Fruit fly (Drosophila melanogaster) whole organism, embryonic: Measurements from ENCODE around the gene CG1738.

ENCODE experiments used
- Bgb ChIP-seq: fragments of 200-800 bp; sonication (Bioruptor generic); IDR thresholded peaks from 2 replicates; pipeline ENCODE4 v1.3.6; 2022; ENCODE audit warnings: missing biosample characterization, missing genetic modification characterization; ENCODE audit not compliant: partially characterized antibody
- Bteb2 ChIP-seq: fragments of 200-800 bp; sonication (Bioruptor generic); optimal IDR thresholded peaks from 2 replicates; lab custom pipeline; 2016; ENCODE audit warnings: missing biosample characterization, missing genetic modification characterization
- CG11695 ChIP-seq: fragments of 200-800 bp; sonication (Bioruptor generic); IDR thresholded peaks from 3 replicates; pipeline ENCODE4 v1.3.6; 2022; ENCODE audit warnings: missing biosample characterization, missing genetic modification characterization
- CG11696 ChIP-seq: fragments of 200-800 bp; sonication (Bioruptor generic); IDR thresholded peaks from 2 replicates; pipeline ENCODE4 v1.3.6; 2022; ENCODE audit warnings: missing biosample characterization, missing genetic modification characterization
- CG12104 ChIP-seq: fragments of 200-800 bp; sonication (Bioruptor generic); optimal IDR thresholded peaks from 3 replicates; lab custom pipeline; 2016; ENCODE audit warnings: missing biosample characterization, missing genetic modification characterization
- CG12155 ChIP-seq: fragments of 200-800 bp; sonication (Bioruptor generic); optimal IDR thresholded peaks from 3 replicates; lab custom pipeline; 2016; ENCODE audit warnings: missing biosample characterization, missing genetic modification characterization
- CG12219 ChIP-seq: fragments of 200-800 bp; sonication (Bioruptor generic); optimal IDR thresholded peaks from 3 replicates; lab custom pipeline; 2018; ENCODE audit warnings: missing biosample characterization, mild to moderate bottlenecking, missing genetic modification characterization
- CG13296 ChIP-seq: fragments of 200-800 bp; sonication (Bioruptor generic); optimal IDR thresholded peaks from 3 replicates; lab custom pipeline; 2018; ENCODE audit warnings: missing biosample characterization, mild to moderate bottlenecking, missing genetic modification characterization
- CG14710 ChIP-seq: fragments of 200-800 bp; sonication (Bioruptor generic); optimal IDR thresholded peaks from 3 replicates; lab custom pipeline; 2019; ENCODE audit warnings: missing biosample characterization, mild to moderate bottlenecking, missing genetic modification characterization, moderate library complexity
- CG16813 ChIP-seq: fragments of 200-800 bp; sonication (Bioruptor generic); IDR thresholded peaks from 3 replicates; pipeline ENCODE4 v1.3.6; 2022; ENCODE audit warnings: missing biosample characterization, missing genetic modification characterization; ENCODE audit not compliant: partially characterized antibody
- CG18262 ChIP-seq: fragments of 200-800 bp; optimal IDR thresholded peaks from 3 replicates; lab custom pipeline; 2019; ENCODE audit warnings: missing biosample characterization, mild to moderate bottlenecking, missing genetic modification characterization, moderate library complexity
- CG2712 ChIP-seq: fragments of 200-800 bp; optimal IDR thresholded peaks from 3 replicates; lab custom pipeline; 2019; ENCODE audit warnings: missing biosample characterization, mild to moderate bottlenecking, missing genetic modification characterization, moderate library complexity
- CG31388 ChIP-seq: fragments of 200-800 bp; sonication (Bioruptor generic); optimal IDR thresholded peaks from 2 replicates; lab custom pipeline; 2016; ENCODE audit warnings: missing biosample characterization, missing genetic modification characterization
- CG31441 ChIP-seq: fragments of 200-800 bp; sonication (Bioruptor generic); IDR thresholded peaks from 2 replicates; pipeline ENCODE4 v1.3.6; 2022; ENCODE audit warnings: missing biosample characterization, missing genetic modification characterization
- CG6765 ChIP-seq: fragments of 200-800 bp; sonication (Bioruptor generic); optimal IDR thresholded peaks from 3 replicates; lab custom pipeline; 2017; ENCODE audit warnings: missing biosample characterization, mild to moderate bottlenecking, missing genetic modification characterization
- CG7556 ChIP-seq: fragments of 200-800 bp; sonication (Bioruptor generic); optimal IDR thresholded peaks from 2 replicates; lab custom pipeline; 2017; ENCODE audit warnings: missing biosample characterization, mild to moderate bottlenecking, missing genetic modification characterization
- Chrac-16 ChIP-seq: fragments of 200-800 bp; sonication (Bioruptor generic); optimal IDR thresholded peaks from 3 replicates; lab custom pipeline; 2016; ENCODE audit warnings: missing biosample characterization, missing genetic modification characterization
- Doc2 ChIP-seq: fragments of 200-800 bp; sonication (Bioruptor generic); IDR thresholded peaks from 2 replicates; pipeline ENCODE4 v1.3.6; 2022; ENCODE audit warnings: missing biosample characterization, missing genetic modification characterization
- Fer1 ChIP-seq: fragments of 200-800 bp; sonication (Bioruptor generic); optimal IDR thresholded peaks from 2 replicates; lab custom pipeline; 2017; ENCODE audit warnings: missing biosample characterization, mild to moderate bottlenecking, missing genetic modification characterization
- Hey ChIP-seq: fragments of 200-800 bp; sonication (Bioruptor generic); optimal IDR thresholded peaks from 3 replicates; lab custom pipeline; 2018; ENCODE audit warnings: missing biosample characterization, mild to moderate bottlenecking, missing genetic modification characterization
- Hr78 ChIP-seq, 2 experiments: fragments of 200-800 bp in 1 of 2; fragments of >200 bp in 1 of 2; sonication (Bioruptor generic) in 1 of 2; optimal IDR thresholded peaks; 2 replicates each; lab custom pipeline; 2017 to 2019; ENCODE audit warnings: missing biosample characterization in 2 of 2, missing genetic modification characterization in 2 of 2, mild to moderate bottlenecking in 1 of 2, moderate library complexity in 1 of 2
- MBD-R2 ChIP-seq: fragments of 200-800 bp; sonication (Bioruptor generic); IDR thresholded peaks from 2 replicates; pipeline ENCODE4 v1.3.6; 2022; ENCODE audit warnings: missing biosample characterization, missing genetic modification characterization
- NC2β ChIP-seq: fragments of 200-800 bp; sonication (Bioruptor generic); optimal IDR thresholded peaks from 2 replicates; lab custom pipeline; 2016; ENCODE audit warnings: missing biosample characterization, missing genetic modification characterization
- NfI ChIP-seq: fragments of 200-800 bp; sonication (Bioruptor generic); optimal IDR thresholded peaks from 3 replicates; lab custom pipeline; 2018; ENCODE audit warnings: missing biosample characterization, mild to moderate bottlenecking, missing genetic modification characterization, moderate library complexity
- Rfx ChIP-seq: fragments of 200-800 bp; sonication (Bioruptor generic); IDR thresholded peaks from 2 replicates; pipeline ENCODE4 v1.3.6; 2022; ENCODE audit warnings: missing biosample characterization, missing genetic modification characterization
- Rx ChIP-seq: fragments of 200-800 bp; sonication (Bioruptor generic); IDR thresholded peaks from 2 replicates; pipeline ENCODE4 v1.3.6; 2022; ENCODE audit warnings: missing biosample characterization, missing genetic modification characterization
- Scr ChIP-seq: fragments of 200-800 bp; sonication (Bioruptor generic); IDR thresholded peaks from 2 replicates; pipeline ENCODE4 v1.3.6; 2022; ENCODE audit warnings: missing biosample characterization, missing genetic modification characterization; ENCODE audit not compliant: partially characterized antibody
- Sin3A ChIP-seq: fragments of >200 bp; optimal IDR thresholded peaks from 2 replicates; lab custom pipeline; 2018
- Sry-δ ChIP-seq: fragments of 200-800 bp; sonication (Bioruptor generic); optimal IDR thresholded peaks from 2 replicates; lab custom pipeline; 2016; ENCODE audit warnings: missing biosample characterization, missing genetic modification characterization
- Vsx1 ChIP-seq: fragments of 200-800 bp; sonication (Bioruptor generic); optimal IDR thresholded peaks from 2 replicates; lab custom pipeline; 2017; ENCODE audit warnings: missing biosample characterization, mild to moderate bottlenecking, missing genetic modification characterization, missing genetic modification reagents
- abd-A ChIP-seq: fragments of 200-800 bp; sonication (Bioruptor generic); optimal IDR thresholded peaks from 3 replicates; lab custom pipeline; 2019; ENCODE audit warnings: missing biosample characterization, mild to moderate bottlenecking, missing genetic modification characterization, moderate library complexity
- ase ChIP-seq: fragments of 200-800 bp; sonication (Bioruptor generic); IDR thresholded peaks from 3 replicates; pipeline ENCODE4 v1.3.6; 2022; ENCODE audit warnings: missing biosample characterization, missing genetic modification characterization
- bsh ChIP-seq, 2 experiments: fragments of 200-800 bp; sonication (Bioruptor generic); optimal IDR thresholded peaks; 2 replicates each; lab custom pipeline; 2017 to 2018; ENCODE audit warnings: mild to moderate bottlenecking in 2 of 2, missing biosample characterization in 2 of 2, missing genetic modification characterization in 2 of 2, moderate library complexity in 1 of 2
- cas ChIP-seq: fragments of 200-800 bp; sonication (Bioruptor generic); IDR thresholded peaks from 2 replicates; pipeline ENCODE4 v1.3.6; 2022; ENCODE audit warnings: missing biosample characterization, missing genetic modification characterization
- crol ChIP-seq: fragments of 200-800 bp; sonication (Bioruptor generic); IDR thresholded peaks from 2 replicates; pipeline ENCODE4 v1.3.6; 2022; ENCODE audit warnings: missing biosample characterization, missing genetic modification characterization
- crp ChIP-seq, 2 experiments: fragments of 200-800 bp; sonication (Bioruptor generic); optimal IDR thresholded peaks; 2 replicates in 1 of 2; 3 replicates in 1 of 2; lab custom pipeline; 2017; ENCODE audit warnings: missing biosample characterization in 2 of 2, missing genetic modification characterization in 2 of 2, mild to moderate bottlenecking in 1 of 2, moderate library complexity in 1 of 2
- dmrt99B ChIP-seq: fragments of 200-800 bp; sonication (Bioruptor generic); optimal IDR thresholded peaks from 2 replicates; lab custom pipeline; 2018; ENCODE audit warnings: missing biosample characterization, mild to moderate bottlenecking, missing genetic modification characterization, moderate library complexity
- lbe ChIP-seq: fragments of 200-800 bp; sonication (Bioruptor generic); optimal IDR thresholded peaks from 2 replicates; lab custom pipeline; 2016; ENCODE audit warnings: missing biosample characterization, mild to moderate bottlenecking, missing genetic modification characterization
- lilli ChIP-seq: fragments of 200-800 bp; sonication (Bioruptor generic); optimal IDR thresholded peaks from 3 replicates; lab custom pipeline; 2016; ENCODE audit warnings: missing biosample characterization, missing genetic modification characterization
- lmd ChIP-seq: fragments of 200-800 bp; sonication (Bioruptor generic); IDR thresholded peaks from 2 replicates; pipeline ENCODE4 v1.3.6; 2022; ENCODE audit warnings: missing biosample characterization, missing genetic modification characterization
- lov ChIP-seq, 2 experiments: fragments of 200-800 bp in 1 of 2; fragments of >200 bp in 1 of 2; sonication (Bioruptor generic) in 1 of 2; IDR thresholded peaks in 1 of 2; optimal IDR thresholded peaks in 1 of 2; 2 replicates in 1 of 2; 3 replicates in 1 of 2; pipeline versions ENCODE4 v1.3.6 to Lab custom; 2017 to 2022; ENCODE audit warnings: missing biosample characterization in 1 of 2, missing genetic modification characterization in 1 of 2
- mam ChIP-seq: fragments of 200-800 bp; sonication (Bioruptor generic); optimal IDR thresholded peaks from 3 replicates; lab custom pipeline; 2016; ENCODE audit warnings: missing biosample characterization, missing genetic modification characterization
- mld ChIP-seq: fragments of 200-800 bp; sonication (Bioruptor generic); IDR thresholded peaks from 3 replicates; pipeline ENCODE4 v1.3.6; 2022; ENCODE audit warnings: missing biosample characterization, missing genetic modification characterization; ENCODE audit not compliant: partially characterized antibody
- otp ChIP-seq: fragments of 200-800 bp; sonication (Bioruptor generic); IDR thresholded peaks from 3 replicates; pipeline ENCODE4, ENCODE4 v1.3.6; 2022; ENCODE audit warnings: missing biosample characterization, missing genetic modification characterization
- pan ChIP-seq, 4 experiments: fragments of >200 bp in 3 of 4; fragments of 200-800 bp in 1 of 4; sonication (Bioruptor generic) in 1 of 4; optimal IDR thresholded peaks in 3 of 4; IDR thresholded peaks in 1 of 4; 2 replicates each; pipeline versions ENCODE4 v1.3.6 to Lab custom; 2017 to 2022; ENCODE audit warnings: missing biosample characterization in 2 of 4, missing genetic modification characterization in 2 of 4, mixed read lengths in 1 of 4
- pnt ChIP-seq: fragments of 200-800 bp; sonication (Bioruptor generic); optimal IDR thresholded peaks from 3 replicates; lab custom pipeline; 2016; ENCODE audit warnings: missing biosample characterization, missing genetic modification characterization
- seq ChIP-seq: fragments of 200-800 bp; sonication (Bioruptor generic); IDR thresholded peaks from 2 replicates; pipeline ENCODE4 v1.3.6; 2022; ENCODE audit warnings: missing biosample characterization, missing genetic modification characterization
- trem ChIP-seq: fragments of 200-800 bp; optimal IDR thresholded peaks from 3 replicates; lab custom pipeline; 2019; ENCODE audit warnings: missing biosample characterization, mild to moderate bottlenecking, missing genetic modification characterization, moderate library complexity

The CG1738 gene

DNA sequence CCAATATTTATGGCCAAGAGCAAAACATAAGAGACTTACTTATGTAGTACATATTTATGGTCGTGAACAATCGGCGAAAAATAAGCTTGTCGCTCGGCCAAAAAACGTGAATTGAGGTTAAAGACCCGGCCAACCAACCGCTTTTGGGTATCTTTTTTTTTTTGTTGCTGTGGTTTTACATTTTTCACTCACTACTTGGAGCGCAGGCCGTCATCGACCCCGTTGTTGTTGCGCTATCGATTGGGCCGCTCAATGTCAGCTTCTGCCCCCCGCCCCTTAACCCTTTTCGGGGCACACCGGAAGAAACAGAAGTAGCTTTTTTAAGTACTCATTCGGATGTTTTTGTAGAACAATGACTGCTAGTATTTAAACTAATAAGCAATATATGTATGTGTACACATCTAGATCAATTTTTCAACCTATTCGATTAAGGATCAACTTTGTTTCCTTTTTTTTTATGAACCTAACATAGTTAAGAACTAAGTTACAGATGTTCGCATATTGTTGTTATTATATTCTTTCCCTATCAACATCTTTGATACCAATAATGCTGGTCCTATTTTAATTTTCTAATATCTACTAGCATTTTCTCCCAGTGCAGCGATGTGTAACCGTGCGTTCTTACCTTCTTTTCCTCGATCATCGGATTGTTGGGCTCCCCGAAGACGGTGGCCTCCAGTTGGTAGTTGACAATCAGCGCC, 10.7 kb upstream of the CG1738 start (continued):
- peak; percentile 82 for TF ChIP-seq CG12104
- no peak for TF ChIP-seq lbe (GFP tag; lab: Kevin White, UChicago)
- peak; percentile 66 for TF ChIP-seq pnt (GFP tag; lab: Kevin White, UChicago)
- TF ChIP-seq CG31388 (GFP tag; lab: Kevin White, UChicago): no peak
- peak; percentile 26 for TF ChIP-seq Sry-δ (GFP tag; lab: Kevin White, UChicago)
- TF ChIP-seq Chrac-16: peak; percentile 59
- TF ChIP-seq CG31441 (GFP tag; lab: Robert Waterston, UW): no peak
- no peak for TF ChIP-seq cas
- no peak for TF ChIP-seq CG11696 (GFP tag; lab: Robert Waterston, UW)
- peak; percentile 29 for TF ChIP-seq CG6765 (GFP tag; lab: Kevin White, UChicago)
- TF ChIP-seq Bgb (GFP tag; lab: Robert Waterston, UW): no peak
- no peak for TF ChIP-seq Sin3A (lab: Kevin White, UChicago)
- peak; percentile 65 for TF ChIP-seq lmd (GFP tag; lab: Robert Waterston, UW)
- no peak for TF ChIP-seq Rx (GFP tag; lab: Robert Waterston, UW)
- TF ChIP-seq otp (GFP tag; lab: Robert Waterston, UW): no peak
- peak; percentile 72 for TF ChIP-seq CG13296
- peak; percentile 59 for TF ChIP-seq Bteb2 (GFP tag; lab: Kevin White, UChicago)
- TF ChIP-seq Doc2: no peak
- no peak for TF ChIP-seq lov (optimal IDR thresholded peaks at IDR 0.05; lab: Kevin White, UChicago)
- TF ChIP-seq lov (GFP tag; IDR thresholded peaks at IDR 0.05; lab: Robert Waterston, UW): no peak
- TF ChIP-seq crp (GFP tag; optimal IDR thresholded peaks at IDR 0.05; lab: Kevin White, UChicago): no peak
- peak; percentile 62; the same call in 1 of the 2 replicates for TF ChIP-seq Rfx (GFP tag; lab: Robert Waterston, UW)
- TF ChIP-seq NC2β (GFP tag; lab: Kevin White, UChicago): peak; percentile 60
- peak; percentile 84 for TF ChIP-seq CG7556
- no peak for TF ChIP-seq abd-A (tag; lab: Kevin White, UChicago)
- no peak for TF ChIP-seq CG16813 (GFP tag; lab: Robert Waterston, UW)
- TF ChIP-seq lilli (GFP tag; lab: Kevin White, UChicago): peak; percentile 71
- TF ChIP-seq seq (GFP tag; lab: Robert Waterston, UW): peak; percentile 73
- peak; percentile 78 for TF ChIP-seq CG18262 (tag; lab: Kevin White, UChicago)
- no peak for TF ChIP-seq ase (GFP tag; lab: Robert Waterston, UW)
- peak; percentile 27; the same call in 1 of the 2 replicates for TF ChIP-seq crol (GFP tag; lab: Robert Waterston, UW)
- peak; percentile 18 for TF ChIP-seq trem (tag; lab: Kevin White, UChicago)
- peak; percentile 12 for TF ChIP-seq CG12155
- TF ChIP-seq MBD-R2: no peak; the same call in 1 of the 2 replicates
- peak; percentile 42 for TF ChIP-seq dmrt99B (tag; lab: Kevin White, UChicago)
- peak in 1 of 2 experiments; percentile 80 for TF ChIP-seq Hr78 (GFP tag; optimal IDR thresholded peaks at IDR 0.05; lab: Kevin White, UChicago)
- TF ChIP-seq Hey: no peak
- peak; percentile 62 for TF ChIP-seq mam
- peak; percentile 66 for TF ChIP-seq NfI (GFP tag; lab: Kevin White, UChicago)
- TF ChIP-seq Vsx1 (GFP tag; lab: Kevin White, UChicago): no peak
- TF ChIP-seq CG2712 (tag; lab: Kevin White, UChicago): peak; percentile 74
- TF ChIP-seq CG12219 (GFP tag; lab: Kevin White, UChicago): no peak
- no peak for TF ChIP-seq mld (GFP tag; lab: Robert Waterston, UW)
- peak; percentile 70 for TF ChIP-seq Fer1 (GFP tag; lab: Kevin White, UChicago)
- no peak for TF ChIP-seq pan (optimal IDR thresholded peaks at IDR 0.05; lab: Kevin White, UChicago)
- peak in 1 of 2 experiments; percentile 76 for TF ChIP-seq pan (GFP tag; optimal IDR thresholded peaks at IDR 0.05 in 1 of 2, IDR thresholded peaks at IDR 0.05 in 1 of 2)
- no peak for TF ChIP-seq Scr (GFP tag; lab: Robert Waterston, UW)
- peak; percentile 81 for TF ChIP-seq CG14710
- peak; percentile 73 for TF ChIP-seq CG11695 (GFP tag; lab: Robert Waterston, UW)
- TF ChIP-seq bsh (GFP tag; optimal IDR thresholded peaks at IDR 0.05; lab: Kevin White, UChicago): peak in 1 of 2 experiments; percentile 77
